Worm (Caenorhabditis elegans) whole organism, late embryonic: ENCODE measurements around the gene T06D4.1.

ENCODE experiments used
- K02D7.2 ChIP-seq: sonication (generic microtip); optimal IDR thresholded peaks from 2 replicates; lab custom pipeline; 2017; ENCODE audit warnings: mild to moderate bottlenecking, missing genetic modification characterization, missing compliant biosample characterization
- dve-1 ChIP-seq: sonication (generic microtip); optimal IDR thresholded peaks from 2 replicates; lab custom pipeline; 2017; ENCODE audit warnings: antibody characterized with exemption, mild to moderate bottlenecking, missing genetic modification characterization, missing compliant biosample characterization
- lin-11 ChIP-seq: fragments of 200-800 bp; sonication (Bioruptor generic); optimal IDR thresholded peaks from 2 replicates; lab custom pipeline; 2018; ENCODE audit warnings: mild to moderate bottlenecking, missing genetic modification characterization, missing compliant biosample characterization
- nfya-1 ChIP-seq: sonication (generic microtip); optimal IDR thresholded peaks from 2 replicates; lab custom pipeline; 2017; ENCODE audit warnings: missing genetic modification characterization, mild to moderate bottlenecking, missing compliant biosample characterization, antibody characterized with exemption, moderate library complexity
- pha-4 ChIP-seq: fragments of 150-350 bp; optimal IDR thresholded peaks from 2 replicates; lab custom pipeline; 2018; ENCODE audit warnings: missing biosample characterization, missing genetic modification reagents, missing genetic modification characterization
- pqm-1 ChIP-seq: sonication (generic microtip); optimal IDR thresholded peaks from 2 replicates; lab custom pipeline; 2016; ENCODE audit warnings: missing genetic modification characterization, missing compliant biosample characterization
- sox-4 ChIP-seq: sonication (generic microtip); optimal IDR thresholded peaks from 2 replicates; lab custom pipeline; 2017; ENCODE audit warnings: mild to moderate bottlenecking, missing genetic modification characterization, inconsistent platforms, missing compliant biosample characterization
- tbx-7 ChIP-seq: sonication (generic microtip); optimal IDR thresholded peaks from 2 replicates; lab custom pipeline; 2016; ENCODE audit warnings: missing genotype, missing genetic modification characterization, missing compliant biosample characterization

DNA sequence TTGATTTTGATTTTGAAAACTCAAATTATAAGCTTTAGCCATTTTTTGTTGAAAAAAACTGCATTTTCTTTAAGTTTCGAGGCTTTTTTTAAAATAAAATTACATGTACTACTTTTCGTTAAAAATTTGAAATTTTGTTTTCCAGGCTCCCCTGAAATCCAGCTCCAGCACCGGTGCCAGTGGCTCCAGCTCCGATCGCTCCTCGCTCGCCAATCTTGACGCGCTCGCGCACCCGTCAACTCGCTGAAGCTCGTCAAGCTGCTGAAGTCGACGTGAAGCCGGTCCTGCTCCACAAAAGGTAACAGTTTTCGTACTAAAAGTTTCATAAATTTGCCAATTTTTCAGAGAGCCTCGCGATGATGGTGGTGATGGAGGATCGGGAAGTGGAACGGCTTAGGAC is 40.8 kb upstream of the T06D4.1 start:
- no peak for TF ChIP-seq sox-4 (tag; lab: Kevin White, UChicago)
- no peak for TF ChIP-seq tbx-7 (tag; lab: Kevin White, UChicago)
- TF ChIP-seq K02D7.2 (tag; lab: Kevin White, UChicago) = no peak
- no peak for TF ChIP-seq lin-11 (tag; lab: Kevin White, UChicago)
- no peak for TF ChIP-seq pqm-1 (tag; lab: Kevin White, UChicago)
- TF ChIP-seq pha-4 (tag; lab: Kevin White, UChicago) = no peak
- no peak for TF ChIP-seq nfya-1 (tag; lab: Kevin White, UChicago)
- no peak for TF ChIP-seq dve-1 (tag; lab: Kevin White, UChicago)
